Fruit fly (Drosophila melanogaster) whole organism, embryonic: ENCODE data around the gene Rlb1.

Experiments used
- Abd-B ChIP-seq: fragments of 200-800 bp; sonication (Bioruptor generic); optimal IDR thresholded peaks from 2 replicates; lab custom pipeline; 2018; ENCODE audit warnings: missing biosample characterization, mild to moderate bottlenecking, missing genetic modification characterization, moderate library complexity
- Awh ChIP-seq: fragments of 200-800 bp; sonication (Bioruptor generic); IDR thresholded peaks from 2 replicates; pipeline ENCODE4, ENCODE4 v1.3.6; 2022; ENCODE audit warnings: missing biosample characterization, missing genetic modification characterization
- BtbVII ChIP-seq: fragments of 200-800 bp; sonication (Bioruptor generic); optimal IDR thresholded peaks from 3 replicates; lab custom pipeline; 2017; ENCODE audit warnings: missing biosample characterization, mild to moderate bottlenecking, missing genetic modification characterization
- CG10267 ChIP-seq: fragments of 200-800 bp; sonication (Bioruptor generic); optimal IDR thresholded peaks from 2 replicates; lab custom pipeline; 2018; ENCODE audit warnings: missing biosample characterization, mild to moderate bottlenecking, missing genetic modification characterization, moderate library complexity
- CG11398 ChIP-seq: fragments of 200-800 bp; sonication (Bioruptor generic); optimal IDR thresholded peaks from 2 replicates; lab custom pipeline; 2016; ENCODE audit warnings: missing biosample characterization, missing genetic modification characterization
- CG11723 ChIP-seq: fragments of 200-800 bp; sonication (Bioruptor generic); optimal IDR thresholded peaks from 2 replicates; lab custom pipeline; 2017; ENCODE audit warnings: missing biosample characterization, mild to moderate bottlenecking, missing genetic modification characterization
- CG12155 ChIP-seq: fragments of 200-800 bp; sonication (Bioruptor generic); optimal IDR thresholded peaks from 3 replicates; lab custom pipeline; 2016; ENCODE audit warnings: missing biosample characterization, missing genetic modification characterization
- CG13296 ChIP-seq: fragments of 200-800 bp; sonication (Bioruptor generic); optimal IDR thresholded peaks from 3 replicates; lab custom pipeline; 2018; ENCODE audit warnings: missing biosample characterization, mild to moderate bottlenecking, missing genetic modification characterization
- CG15269 ChIP-seq: fragments of 200-800 bp; sonication (Bioruptor generic); optimal IDR thresholded peaks from 2 replicates; lab custom pipeline; 2018; ENCODE audit warnings: missing biosample characterization, mild to moderate bottlenecking, missing genetic modification characterization, moderate library complexity
- CG2129 ChIP-seq: fragments of 200-800 bp; sonication (Bioruptor generic); IDR thresholded peaks from 2 replicates; pipeline ENCODE4 v1.3.6; 2022; ENCODE audit warnings: missing biosample characterization, missing genetic modification characterization; ENCODE audit not compliant: partially characterized antibody
- CG2712 ChIP-seq: fragments of 200-800 bp; optimal IDR thresholded peaks from 3 replicates; lab custom pipeline; 2019; ENCODE audit warnings: missing biosample characterization, mild to moderate bottlenecking, missing genetic modification characterization, moderate library complexity
- CG32532 ChIP-seq: fragments of 200-800 bp; sonication (Bioruptor generic); IDR thresholded peaks from 2 replicates; pipeline ENCODE4 v1.3.6; 2022; ENCODE audit warnings: missing biosample characterization, missing genetic modification characterization
- CG4730 ChIP-seq: fragments of 200-800 bp; sonication (Bioruptor generic); IDR thresholded peaks from 2 replicates; pipeline ENCODE4 v1.3.6; 2022; ENCODE audit warnings: missing biosample characterization, missing genetic modification characterization
- CG4820 ChIP-seq: fragments of 200-800 bp; sonication (Bioruptor generic); optimal IDR thresholded peaks from 3 replicates; lab custom pipeline; 2016; ENCODE audit warnings: missing biosample characterization, missing genetic modification characterization
- CG4854 ChIP-seq: fragments of 200-800 bp; sonication (Bioruptor generic); optimal IDR thresholded peaks from 2 replicates; lab custom pipeline; 2016; ENCODE audit warnings: missing biosample characterization, missing genetic modification characterization, inconsistent platforms
- CG5245 ChIP-seq: fragments of 200-800 bp; sonication (Bioruptor generic); optimal IDR thresholded peaks from 3 replicates; lab custom pipeline; 2016; ENCODE audit warnings: missing biosample characterization, missing genetic modification characterization
- CG6254 ChIP-seq: fragments of 200-800 bp; sonication (Bioruptor generic); optimal IDR thresholded peaks from 3 replicates; lab custom pipeline; 2017; ENCODE audit warnings: mild to moderate bottlenecking, missing biosample characterization, missing genetic modification reagents, missing genetic modification characterization
- CG6689 ChIP-seq: fragments of 200-800 bp; sonication (Bioruptor generic); IDR thresholded peaks from 2 replicates; pipeline ENCODE4 v1.3.6; 2022; ENCODE audit warnings: missing biosample characterization, missing genetic modification characterization
- CG7786 ChIP-seq: fragments of 200-800 bp; sonication (Bioruptor generic); optimal IDR thresholded peaks from 2 replicates; lab custom pipeline; 2016; ENCODE audit warnings: missing biosample characterization, missing genetic modification characterization
- CG8281 ChIP-seq: fragments of 200-800 bp; sonication (Bioruptor generic); optimal IDR thresholded peaks from 2 replicates; lab custom pipeline; 2018; ENCODE audit warnings: missing biosample characterization, mild to moderate bottlenecking, missing genetic modification characterization, moderate library complexity
- CG8359 ChIP-seq: fragments of 200-800 bp; sonication (Bioruptor generic); optimal IDR thresholded peaks from 2 replicates; lab custom pipeline; 2017; ENCODE audit warnings: missing biosample characterization, mild to moderate bottlenecking, missing genetic modification characterization, borderline replicate concordance
- CG8924 ChIP-seq: fragments of 200-800 bp; optimal IDR thresholded peaks from 3 replicates; lab custom pipeline; 2019; ENCODE audit warnings: missing biosample characterization, mild to moderate bottlenecking, missing genetic modification characterization, moderate library complexity
- CG9727 ChIP-seq: fragments of 200-800 bp; sonication (Bioruptor generic); optimal IDR thresholded peaks from 3 replicates; lab custom pipeline; 2017; ENCODE audit warnings: missing biosample characterization, mild to moderate bottlenecking, missing genetic modification characterization
- Chrac-16 ChIP-seq: fragments of 200-800 bp; sonication (Bioruptor generic); optimal IDR thresholded peaks from 3 replicates; lab custom pipeline; 2016; ENCODE audit warnings: missing biosample characterization, missing genetic modification characterization
- Deaf1 ChIP-seq: fragments of 200-800 bp; optimal IDR thresholded peaks from 3 replicates; lab custom pipeline; 2019; ENCODE audit warnings: missing biosample characterization, mild to moderate bottlenecking, missing genetic modification characterization, moderate library complexity
- Gsc ChIP-seq: fragments of 200-800 bp; sonication (Bioruptor generic); IDR thresholded peaks from 2 replicates; pipeline ENCODE4 v1.3.6; 2022; ENCODE audit warnings: missing biosample characterization, missing genetic modification characterization
- Lim3 ChIP-seq: fragments of 200-800 bp; sonication (Bioruptor generic); IDR thresholded peaks from 2 replicates; pipeline ENCODE4 v1.3.6; 2022; ENCODE audit warnings: missing biosample characterization, missing genetic modification characterization
- Six4 ChIP-seq: fragments of 200-800 bp; sonication (Bioruptor generic); optimal IDR thresholded peaks from 2 replicates; lab custom pipeline; 2016; ENCODE audit warnings: missing biosample characterization, missing genetic modification characterization
- TFAM ChIP-seq: fragments of 200-800 bp; sonication (Bioruptor generic); optimal IDR thresholded peaks from 2 replicates; lab custom pipeline; 2017; ENCODE audit warnings: missing biosample characterization, missing genetic modification characterization, inconsistent platforms
- Tbp ChIP-seq: fragments of >200 bp; optimal IDR thresholded peaks from 2 replicates; lab custom pipeline; 2018; ENCODE audit warnings: missing biosample characterization, missing genetic modification characterization
- YL-1 ChIP-seq: fragments of 200-800 bp; sonication (Bioruptor generic); optimal IDR thresholded peaks from 3 replicates; lab custom pipeline; 2017; ENCODE audit warnings: missing biosample characterization, mild to moderate bottlenecking, missing genetic modification characterization
- al ChIP-seq: fragments of 200-800 bp; sonication (Bioruptor generic); IDR thresholded peaks from 2 replicates; pipeline ENCODE4 v1.3.6; 2022; ENCODE audit warnings: missing biosample characterization, missing genetic modification characterization
- ato ChIP-seq: fragments of 200-800 bp; sonication (Bioruptor generic); IDR thresholded peaks from 2 replicates; pipeline ENCODE4 v1.3.6; 2022; ENCODE audit warnings: missing biosample characterization, missing genetic modification characterization; ENCODE audit not compliant: partially characterized antibody
- bab2 ChIP-seq: fragments of 200-800 bp; sonication (Bioruptor generic); optimal IDR thresholded peaks from 2 replicates; lab custom pipeline; 2016; ENCODE audit warnings: missing biosample characterization, missing genetic modification characterization
- crol ChIP-seq: fragments of 200-800 bp; sonication (Bioruptor generic); IDR thresholded peaks from 2 replicates; pipeline ENCODE4 v1.3.6; 2022; ENCODE audit warnings: missing biosample characterization, missing genetic modification characterization
- cwo ChIP-seq: fragments of 200-800 bp; sonication (Bioruptor generic); optimal IDR thresholded peaks from 3 replicates; lab custom pipeline; 2017; ENCODE audit warnings: missing biosample characterization, missing genetic modification characterization, mild to moderate bottlenecking, moderate library complexity, missing genetic modification reagents
- emc ChIP-seq: fragments of 200-800 bp; sonication (Bioruptor generic); optimal IDR thresholded peaks from 2 replicates; lab custom pipeline; 2016; ENCODE audit warnings: missing biosample characterization, missing genetic modification characterization
- gce ChIP-seq: fragments of 200-800 bp; sonication (Bioruptor generic); IDR thresholded peaks from 3 replicates; pipeline ENCODE4 v1.3.6; 2022; ENCODE audit warnings: missing biosample characterization, missing genetic modification characterization
- gcm ChIP-seq: fragments of 200-800 bp; sonication (Bioruptor generic); optimal IDR thresholded peaks from 2 replicates; lab custom pipeline; 2019; ENCODE audit warnings: missing biosample characterization, mild to moderate bottlenecking, missing genetic modification characterization, moderate library complexity
- grn ChIP-seq: fragments of 200-800 bp; sonication (Bioruptor generic); optimal IDR thresholded peaks from 3 replicates; lab custom pipeline; 2017; ENCODE audit warnings: missing biosample characterization, missing genetic modification characterization
- her ChIP-seq: fragments of 200-800 bp; sonication (Bioruptor generic); optimal IDR thresholded peaks from 2 replicates; lab custom pipeline; 2016; ENCODE audit warnings: missing biosample characterization, missing genetic modification characterization
- ind ChIP-seq: fragments of 200-800 bp; sonication (Bioruptor generic); optimal IDR thresholded peaks from 3 replicates; lab custom pipeline; 2016; ENCODE audit warnings: missing biosample characterization, missing genetic modification characterization
- jigr1 ChIP-seq: fragments of 200-800 bp; sonication (Bioruptor generic); IDR thresholded peaks from 3 replicates; pipeline ENCODE4 v1.3.6; 2022; ENCODE audit warnings: missing biosample characterization, missing genetic modification characterization
- lov ChIP-seq, 2 experiments: fragments of 200-800 bp in 1 of 2; fragments of >200 bp in 1 of 2; sonication (Bioruptor generic) in 1 of 2; IDR thresholded peaks in 1 of 2; optimal IDR thresholded peaks in 1 of 2; 2 replicates in 1 of 2; 3 replicates in 1 of 2; pipeline versions ENCODE4 v1.3.6 to Lab custom; 2017 to 2022; ENCODE audit warnings: missing biosample characterization in 1 of 2, missing genetic modification characterization in 1 of 2
- so ChIP-seq: fragments of 200-800 bp; sonication (Bioruptor generic); IDR thresholded peaks from 3 replicates; pipeline ENCODE4 v1.3.6; 2022; ENCODE audit warnings: missing biosample characterization, missing genetic modification characterization
- sob ChIP-seq: fragments of 200-800 bp; sonication (Bioruptor generic); IDR thresholded peaks from 2 replicates; pipeline ENCODE4 v1.3.6; 2022; ENCODE audit warnings: missing biosample characterization, missing genetic modification characterization
- tll ChIP-seq, 2 experiments: fragments of 200-800 bp in 1 of 2; fragments of >200 bp in 1 of 2; sonication (Bioruptor generic) in 1 of 2; optimal IDR thresholded peaks; 2 replicates each; lab custom pipeline; 2017 to 2019; ENCODE audit warnings: missing biosample characterization in 2 of 2, missing genetic modification characterization in 2 of 2, mild to moderate bottlenecking in 1 of 2, moderate library complexity in 1 of 2
- toy ChIP-seq: fragments of 200-800 bp; sonication (Bioruptor generic); IDR thresholded peaks from 2 replicates; pipeline ENCODE4 v1.3.6; 2022; ENCODE audit warnings: missing biosample characterization, missing genetic modification characterization
- twi ChIP-seq: fragments of 200-800 bp; optimal IDR thresholded peaks from 2 replicates; lab custom pipeline; 2019; ENCODE audit warnings: missing biosample characterization, mild to moderate bottlenecking, missing genetic modification characterization, moderate library complexity
- zfh1 ChIP-seq: fragments of 200-800 bp; sonication (Bioruptor generic); IDR thresholded peaks from 3 replicates; pipeline ENCODE4 v1.3.6; 2022; ENCODE audit warnings: missing biosample characterization, missing genetic modification characterization

Rlb1 gene

dm6 chr3R:9559413-9560014 lies 46.4 kb downstream of the Rlb1 start, which contains the start of the genes AP-1mu and MBD-like (continued):
- TF ChIP-seq cwo (GFP tag; lab: Kevin White, UChicago), result no peak
- TF ChIP-seq ind (GFP tag; lab: Kevin White, UChicago), result peak; percentile 70
- 0 out of 2 replicates have a peak, but pooled peaks have one; percentile 52 for TF ChIP-seq toy (GFP tag; lab: Robert Waterston, UW)
- no peak for TF ChIP-seq ato (GFP tag; lab: Robert Waterston, UW)
- peak; percentile 65 for TF ChIP-seq Chrac-16 (GFP tag; lab: Kevin White, UChicago)
- TF ChIP-seq CG2712 (tag; lab: Kevin White, UChicago), result peak; percentile 71
- TF ChIP-seq al (GFP tag; lab: Robert Waterston, UW), result peak; percentile 55
- peak; percentile 72 for TF ChIP-seq CG9727 (GFP tag; lab: Kevin White, UChicago)
- TF ChIP-seq emc, result peak; percentile 1
- no peak for TF ChIP-seq so (GFP tag; lab: Robert Waterston, UW)
- TF ChIP-seq CG4730, result peak; percentile 56
- TF ChIP-seq Lim3 (GFP tag; lab: Robert Waterston, UW), result no peak
- peak; percentile 62 for TF ChIP-seq bab2 (GFP tag; lab: Kevin White, UChicago)
- peak; percentile 34 for TF ChIP-seq CG11398 (GFP tag; lab: Kevin White, UChicago)
- peak; percentile 59 for TF ChIP-seq CG4820 (GFP tag; lab: Kevin White, UChicago)
- TF ChIP-seq YL-1 (GFP tag; lab: Kevin White, UChicago), result peak; percentile 83
- no peak for TF ChIP-seq CG8281 (tag; lab: Kevin White, UChicago)
- peak; percentile 74 for TF ChIP-seq CG12155 (GFP tag; lab: Kevin White, UChicago)
- TF ChIP-seq CG7786 (GFP tag; lab: Kevin White, UChicago), result peak; percentile 60
- TF ChIP-seq zfh1 (GFP tag; lab: Robert Waterston, UW), result peak; percentile 49; the same call in 2 of the 3 replicates
- peak; percentile 73 for TF ChIP-seq Abd-B (GFP tag; lab: Kevin White, UChicago)
- no peak for TF ChIP-seq CG6254 (GFP tag; lab: Kevin White, UChicago)
- TF ChIP-seq CG32532 (GFP tag; lab: Robert Waterston, UW), result peak; percentile 62
- TF ChIP-seq grn (GFP tag; lab: Kevin White, UChicago), result peak; percentile 24
- peak; percentile 15 for TF ChIP-seq CG11723 (GFP tag; lab: Kevin White, UChicago)
- no peak for TF ChIP-seq crol (GFP tag; lab: Robert Waterston, UW)
- no peak for TF ChIP-seq Deaf1
- TF ChIP-seq CG13296 (GFP tag; lab: Kevin White, UChicago), result peak; percentile 31
- peak; percentile 9 for TF ChIP-seq her
- TF ChIP-seq CG6689 (GFP tag; lab: Robert Waterston, UW), result peak; percentile 68
- TF ChIP-seq CG8924 (tag; lab: Kevin White, UChicago), result peak; percentile 63
- peak; percentile 20 for TF ChIP-seq Six4 (GFP tag; lab: Kevin White, UChicago)
- TF ChIP-seq sob (GFP tag; lab: Robert Waterston, UW), result peak; percentile 60
- TF ChIP-seq BtbVII (GFP tag; lab: Kevin White, UChicago), result peak; percentile 40
- TF ChIP-seq CG8359 (GFP tag; lab: Kevin White, UChicago), result peak; percentile 35
- TF ChIP-seq jigr1 (GFP tag; lab: Robert Waterston, UW), result no peak
- no peak for TF ChIP-seq TFAM (GFP tag; lab: Kevin White, UChicago)
- TF ChIP-seq lov (optimal IDR thresholded peaks at IDR 0.05; lab: Kevin White, UChicago), result no peak
- no peak for TF ChIP-seq lov (GFP tag; IDR thresholded peaks at IDR 0.05; lab: Robert Waterston, UW)
- TF ChIP-seq CG4854 (GFP tag; lab: Kevin White, UChicago), result peak; percentile 58
- no peak for TF ChIP-seq CG5245
- TF ChIP-seq twi (tag; lab: Kevin White, UChicago), result peak; percentile 46
- no peak for TF ChIP-seq tll (GFP tag; optimal IDR thresholded peaks at IDR 0.05; lab: Kevin White, UChicago)
- no peak for TF ChIP-seq CG2129 (GFP tag; lab: Robert Waterston, UW)
- no peak for TF ChIP-seq CG15269 (tag; lab: Kevin White, UChicago)
- TF ChIP-seq Gsc, result no peak
- TF ChIP-seq gcm (GFP tag; lab: Kevin White, UChicago), result peak; percentile 38
- no peak for TF ChIP-seq gce (GFP tag; lab: Robert Waterston, UW)
- TF ChIP-seq CG10267, result peak; percentile 97
- TF ChIP-seq Tbp (GFP tag; lab: Kevin White, UChicago), result no peak
- TF ChIP-seq Awh (GFP tag; lab: Robert Waterston, UW), result no peak
